In the genomic region with DNA sequence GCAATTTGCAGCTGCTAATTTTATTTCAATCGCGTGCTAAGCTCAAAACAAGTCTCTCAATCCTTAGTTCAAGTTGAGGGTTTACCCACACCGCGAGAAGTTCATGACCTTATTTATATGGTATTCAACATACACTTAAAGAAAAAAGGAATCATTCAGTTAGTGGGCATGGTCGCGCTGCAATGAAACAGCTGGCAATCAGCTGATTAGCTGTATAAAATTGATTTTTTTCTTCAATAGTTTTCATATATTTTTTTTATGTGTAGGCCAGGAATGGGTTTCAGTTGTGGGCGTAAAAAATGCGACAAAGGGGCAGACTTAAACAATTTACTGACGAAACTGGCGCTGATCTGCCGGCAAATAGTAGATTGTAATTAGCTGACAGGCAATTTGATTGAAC, we compare ENCODE assay signal across 4 fruit fly cellular contexts.
A peak's percentile ranks its signal among the peaks of the same experiment; 100 is the strongest.
TF ChIP-seq lines count a peak whose summit lies in the region.

No protein-coding gene starts in this region.

- no peak for TF ChIP-seq CTCF in whole organism, embryonic (GFP tag; optimal IDR thresholded peaks at IDR 0.05; lab: Kevin White, UChicago)

TF ChIP-seq in whole organism, embryonic, 481 proteins besides CTCF, POLR2A, EP300 and RAD21 (continues in another document):
- TF ChIP-seq CG8089 (GFP tag; optimal IDR thresholded peaks at IDR 0.05; lab: Kevin White, UChicago), result no peak
- TF ChIP-seq pan (optimal IDR thresholded peaks at IDR 0.05; lab: Kevin White, UChicago), result no peak
- peak in 1 of 2 experiments; percentile 34 for TF ChIP-seq pan (GFP tag; optimal IDR thresholded peaks at IDR 0.05 in 1 of 2, IDR thresholded peaks at IDR 0.05 in 1 of 2)
- no peak for TF ChIP-seq CG17802 (tag; optimal IDR thresholded peaks at IDR 0.05; lab: Kevin White, UChicago)
- TF ChIP-seq zfh1 (GFP tag; IDR thresholded peaks at IDR 0.05; lab: Robert Waterston, UW), result peak; percentile 31; the same call in 1 of the 3 replicates
- TF ChIP-seq CG7786 (GFP tag; optimal IDR thresholded peaks at IDR 0.05; lab: Kevin White, UChicago), result peak; percentile 4
- TF ChIP-seq bigmax (GFP tag; optimal IDR thresholded peaks at IDR 0.05; lab: Kevin White, UChicago), result no peak
- peak; percentile 29 for TF ChIP-seq CG2120 (GFP tag; optimal IDR thresholded peaks at IDR 0.05; lab: Kevin White, UChicago)
- no peak for TF ChIP-seq ato (GFP tag; IDR thresholded peaks at IDR 0.05; lab: Robert Waterston, UW; ENCODE audit: partially characterized antibody)
- no peak for TF ChIP-seq Dek (tag; optimal IDR thresholded peaks at IDR 0.05; lab: Kevin White, UChicago)
- no peak for TF ChIP-seq Scr (GFP tag; IDR thresholded peaks at IDR 0.05; lab: Robert Waterston, UW; ENCODE audit: partially characterized antibody)
- 0 out of 2 replicates have a peak, but pooled peaks have one; percentile 25 for TF ChIP-seq ttk (GFP tag; IDR thresholded peaks at IDR 0.05; lab: Robert Waterston, UW)
- TF ChIP-seq Ets65A (GFP tag; lab: Kevin White, UChicago), result peak; percentile 74
- TF ChIP-seq corto (GFP tag; optimal IDR thresholded peaks at IDR 0.05; lab: Kevin White, UChicago), result no peak
- 0 out of 2 replicates have a peak, but pooled peaks have one; percentile 35 for TF ChIP-seq ara (GFP tag; IDR thresholded peaks at IDR 0.05; lab: Robert Waterston, UW)
- peak; percentile 12 for TF ChIP-seq gem (tag; optimal IDR thresholded peaks at IDR 0.05; lab: Kevin White, UChicago)
- no peak for TF ChIP-seq ac (GFP tag; optimal IDR thresholded peaks at IDR 0.05; lab: Kevin White, UChicago)
- peak; percentile 45 for TF ChIP-seq Sox102F (GFP tag; optimal IDR thresholded peaks at IDR 0.05; lab: Kevin White, UChicago)
- TF ChIP-seq H2.0 (GFP tag; IDR thresholded peaks at IDR 0.05; lab: Robert Waterston, UW), result peak; percentile 24; the same call in 1 of the 2 replicates
- peak; percentile 35 for TF ChIP-seq CG11504 (tag; optimal IDR thresholded peaks at IDR 0.05; lab: Kevin White, UChicago)

TF ChIP-seq in whole organism, prepupa, 60 proteins besides CTCF, POLR2A, EP300 and RAD21 (continues in another document):
- no peak for TF ChIP-seq dsx (GFP tag; optimal IDR thresholded peaks at IDR 0.05; lab: Kevin White, UChicago; ENCODE audit: poor library complexity, severe bottlenecking)
- TF ChIP-seq topi (GFP tag; optimal IDR thresholded peaks at IDR 0.05; lab: Kevin White, UChicago), result no peak
- TF ChIP-seq Met (GFP tag; optimal IDR thresholded peaks at IDR 0.05; lab: Kevin White, UChicago), result no peak
- TF ChIP-seq CG6276 (GFP tag; optimal IDR thresholded peaks at IDR 0.05; lab: Kevin White, UChicago), result no peak
- no peak for TF ChIP-seq cyc (GFP tag; optimal IDR thresholded peaks at IDR 0.05; lab: Kevin White, UChicago)
- TF ChIP-seq CG31627 (GFP tag; optimal IDR thresholded peaks at IDR 0.05; lab: Kevin White, UChicago), result peak; percentile 4
- TF ChIP-seq Sox15 (GFP tag; optimal IDR thresholded peaks at IDR 0.05; lab: Kevin White, UChicago), result peak; percentile 1
- no peak for TF ChIP-seq fd59A (GFP tag; optimal IDR thresholded peaks at IDR 0.05; lab: Kevin White, UChicago)
- TF ChIP-seq CG10669 (GFP tag; optimal IDR thresholded peaks at IDR 0.05; lab: Kevin White, UChicago), result peak; percentile 7
- TF ChIP-seq CG8319 (GFP tag; optimal IDR thresholded peaks at IDR 0.05; lab: Kevin White, UChicago), result no peak
- no peak for TF ChIP-seq CG6808 (GFP tag; optimal IDR thresholded peaks at IDR 0.05; lab: Kevin White, UChicago)
- no peak for TF ChIP-seq CG9139 (GFP tag; optimal IDR thresholded peaks at IDR 0.05; lab: Kevin White, UChicago)
- no peak for TF ChIP-seq salr (GFP tag; optimal IDR thresholded peaks at IDR 0.05; lab: Kevin White, UChicago)
- peak; percentile 16 for TF ChIP-seq achi (GFP tag; optimal IDR thresholded peaks at IDR 0.05; lab: Kevin White, UChicago)
- TF ChIP-seq CG3919 (GFP tag; optimal IDR thresholded peaks at IDR 0.05; lab: Kevin White, UChicago), result no peak
- TF ChIP-seq CG6792 (GFP tag; optimal IDR thresholded peaks at IDR 0.05; lab: Kevin White, UChicago), result peak; percentile 2
- TF ChIP-seq Gug (GFP tag; IDR thresholded peaks at IDR 0.05; lab: Robert Waterston, UW), result no peak
- TF ChIP-seq svp (GFP tag; lab: Kevin White, UChicago), result no peak
- no peak for TF ChIP-seq Smox (GFP tag; optimal IDR thresholded peaks at IDR 0.05; lab: Kevin White, UChicago)
- no peak for TF ChIP-seq CG8119 (GFP tag; IDR thresholded peaks at IDR 0.05; lab: Robert Waterston, UW)
- TF ChIP-seq CG6163 (GFP tag; IDR thresholded peaks at IDR 0.05; lab: Robert Waterston, UW), result peak; percentile 52; the same call in 2 of the 3 replicates
- no peak for TF ChIP-seq CG11902 (GFP tag; optimal IDR thresholded peaks at IDR 0.05; lab: Kevin White, UChicago)
- no peak for TF ChIP-seq esn (GFP tag; optimal IDR thresholded peaks at IDR 0.05; lab: Kevin White, UChicago)

TF ChIP-seq in whole organism, pupa, 21 proteins besides CTCF, POLR2A, EP300 and RAD21:
- TF ChIP-seq CG10348 (GFP tag; IDR thresholded peaks at IDR 0.05; lab: Robert Waterston, UW) (no peak), Pif1B (GFP tag; optimal IDR thresholded peaks at IDR 0.05; lab: Kevin White, UChicago) (no peak), Pif1A (GFP tag; optimal IDR thresholded peaks at IDR 0.05; lab: Kevin White, UChicago) (peak; percentile 7), Ets98B (GFP tag; IDR thresholded peaks at IDR 0.05; lab: Robert Waterston, UW) (peak; percentile 11; the same call in 1 of the 2 replicates), CG4496 (GFP tag; IDR thresholded peaks at IDR 0.05; lab: Robert Waterston, UW) (peak; percentile 49; the same call in 1 of the 3 replicates), CG12605 (GFP tag; IDR thresholded peaks at IDR 0.05; lab: Robert Waterston, UW) (0 out of 2 replicates have a peak, but pooled peaks have one; percentile 14)

TF ChIP-seq in whole organism, wandering third instar larva, 38 proteins besides CTCF, POLR2A, EP300 and RAD21:
- TF ChIP-seq tai (GFP tag; optimal IDR thresholded peaks at IDR 0.05; lab: Kevin White, UChicago), result no peak
- peak; percentile 7 for TF ChIP-seq rgr (GFP tag; optimal IDR thresholded peaks at IDR 0.05; lab: Kevin White, UChicago)
- TF ChIP-seq Sp1 (GFP tag; optimal IDR thresholded peaks at IDR 0.05; lab: Kevin White, UChicago), result no peak
TF ChIP-seq in whole organism, wandering third instar larva: peak in this region for 1.

Comparison
In these comparisons a context has a peak if more than half of its experiments do, and no peak if none do; other contexts are left out.
1. Of the 7 proteins assayed by ChIP-seq in both whole organism, embryonic and whole organism, prepupa: peak only in whole organism, embryonic: Sox102F; only in whole organism, prepupa: Hr39; in both: none; in neither: 5.